Worm (Caenorhabditis elegans): ENCODE results near the gene C33B4.4.

DNA sequence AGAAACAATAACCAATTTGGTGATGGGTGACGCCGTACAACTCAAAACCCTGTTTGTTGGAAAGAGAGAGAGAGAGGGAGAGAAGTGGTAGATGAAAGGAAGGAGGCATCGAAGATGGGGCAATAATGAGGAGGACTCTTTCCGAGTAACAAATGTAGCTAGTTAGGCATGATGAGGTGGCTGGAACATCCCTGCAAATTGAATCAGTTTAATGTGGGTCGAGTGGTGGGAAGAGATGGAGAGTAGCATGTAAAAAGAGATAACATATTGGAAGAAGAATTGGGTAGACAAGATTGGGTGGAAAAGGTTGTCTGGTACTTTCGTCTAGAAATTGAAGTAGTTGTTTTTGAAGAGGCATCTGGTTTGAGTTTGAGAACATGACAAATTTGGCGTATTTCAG lies 13.0 kb upstream of the C33B4.4 start:
- TF ChIP-seq lsy-2 (tag; optimal IDR thresholded peaks at IDR 0.05) (no peak), ces-1 (GFP tag; optimal IDR thresholded peaks at IDR 0.05) (peak; percentile 93), nhr-28 (tag; optimal IDR thresholded peaks at IDR 0.05) (no peak), nhr-76 (tag; optimal IDR thresholded peaks at IDR 0.05) (no peak), mep-1 (tag; optimal IDR thresholded peaks at IDR 0.05) (no peak), blmp-1 (tag; optimal IDR thresholded peaks at IDR 0.05) (no peak), pha-4 (tag; optimal IDR thresholded peaks at IDR 0.05) (no peak), ztf-11 (tag; optimal IDR thresholded peaks at IDR 0.05) (no peak), elt-3 (tag; optimal IDR thresholded peaks at IDR 0.05) (no peak), nhr-2 (tag; optimal IDR thresholded peaks at IDR 0.05) (no peak), snpc-4 (tag; optimal IDR thresholded peaks at IDR 0.05) (no peak)

Data from whole organism, mixed stage, embryonic.